Worm (Caenorhabditis elegans) whole organism, young adult: Measurements from ENCODE around the gene hpo-15.
A peak's percentile ranks its signal among the peaks of the same experiment; 100 is the strongest.

Source experiments
- B0019.2 ChIP-seq: fragments of 200-800 bp; sonication (Bioruptor generic); conservative IDR thresholded peaks from 2 replicates; pipeline ENCODE4 v1.3.6; 2022; ENCODE audit warnings: missing genetic modification reagents, missing genetic modification characterization, missing compliant biosample characterization
- C06A6.2 ChIP-seq: fragments of 200-800 bp; sonication (Bioruptor generic); conservative IDR thresholded peaks from 2 replicates; pipeline ENCODE4 v1.3.6; 2022; ENCODE audit warnings: missing genetic modification characterization, missing compliant biosample characterization
- F10E7.11 ChIP-seq: sonication (generic microtip); optimal IDR thresholded peaks from 2 replicates; lab custom pipeline; 2017; ENCODE audit warnings: mild to moderate bottlenecking, missing genetic modification characterization, moderate library complexity, missing compliant biosample characterization
- F22D6.2 ChIP-seq: sonication (generic microtip); optimal IDR thresholded peaks from 2 replicates; lab custom pipeline; 2016; ENCODE audit warnings: mild to moderate bottlenecking, missing genetic modification characterization, missing compliant biosample characterization
- F33H1.4 ChIP-seq: fragments of 200-800 bp; sonication (Bioruptor generic); IDR thresholded peaks from 2 replicates; pipeline ENCODE4 v1.3.6; 2022; ENCODE audit warnings: missing genetic modification reagents, missing genetic modification characterization, missing compliant biosample characterization
- F55B11.4 ChIP-seq: sonication (generic microtip); optimal IDR thresholded peaks from 2 replicates; lab custom pipeline; 2016; ENCODE audit warnings: missing compliant biosample characterization, missing genetic modification characterization, borderline replicate concordance; ENCODE audit not compliant: insufficient read depth
- K12H6.12 ChIP-seq: fragments of 200-800 bp; sonication (Bioruptor generic); optimal IDR thresholded peaks from 2 replicates; lab custom pipeline; 2018; ENCODE audit warnings: mild to moderate bottlenecking, missing genetic modification characterization, missing compliant biosample characterization
- aptf-3 ChIP-seq: fragments of 200-800 bp; sonication (Bioruptor generic); IDR thresholded peaks from 2 replicates; pipeline ENCODE4 v1.3.6; 2022; ENCODE audit warnings: missing genetic modification characterization, missing compliant biosample characterization
- attf-3 ChIP-seq: fragments of 200-800 bp; sonication (Bioruptor generic); conservative IDR thresholded peaks from 2 replicates; pipeline ENCODE4 v1.3.6; 2022; ENCODE audit warnings: missing genetic modification reagents, missing genetic modification characterization, missing compliant biosample characterization
- ccch-3 ChIP-seq: fragments of 200-800 bp; sonication (Bioruptor generic); optimal IDR thresholded peaks from 2 replicates; lab custom pipeline; 2018; ENCODE audit warnings: mild to moderate bottlenecking, missing genetic modification characterization, missing compliant biosample characterization
- ceh-27 ChIP-seq: fragments of 200-800 bp; sonication (Bioruptor generic); optimal IDR thresholded peaks from 2 replicates; lab custom pipeline; 2018; ENCODE audit warnings: mild to moderate bottlenecking, missing genetic modification characterization, moderate library complexity, missing compliant biosample characterization
- ceh-91 ChIP-seq: fragments of 200-800 bp; sonication (Bioruptor generic); IDR thresholded peaks from 2 replicates; pipeline ENCODE4 v1.3.6; 2022; ENCODE audit warnings: missing genetic modification reagents, missing genetic modification characterization, missing compliant biosample characterization
- die-1 ChIP-seq: sonication (generic microtip); optimal IDR thresholded peaks from 2 replicates; lab custom pipeline; 2016; ENCODE audit warnings: missing genotype, mild to moderate bottlenecking, missing genetic modification characterization, missing compliant biosample characterization
- egl-44 ChIP-seq: fragments of 200-800 bp; sonication (Bioruptor generic); IDR thresholded peaks from 2 replicates; pipeline ENCODE4 v1.3.6; 2022; ENCODE audit warnings: missing genetic modification reagents, missing genetic modification characterization, missing compliant biosample characterization
- ets-4 ChIP-seq: fragments of 200-800 bp; sonication (Bioruptor generic); optimal IDR thresholded peaks from 2 replicates; lab custom pipeline; 2018; ENCODE audit warnings: mild to moderate bottlenecking, missing genetic modification characterization, missing compliant biosample characterization
- gei-17 ChIP-seq: fragments of 200-800 bp; sonication (Bioruptor generic); optimal IDR thresholded peaks from 2 replicates; lab custom pipeline; 2018; ENCODE audit warnings: mild to moderate bottlenecking, missing genetic modification characterization, missing compliant biosample characterization
- hlh-26 ChIP-seq: fragments of 200-800 bp; sonication (Bioruptor generic); conservative IDR thresholded peaks from 2 replicates; pipeline ENCODE4 v1.3.6; 2022; ENCODE audit warnings: missing genetic modification reagents, missing genetic modification characterization, missing compliant biosample characterization
- let-607 ChIP-seq, 2 experiments: fragments of 200-800 bp in 1 of 2; sonication (Bioruptor generic) in 1 of 2; sonication (generic microtip) in 1 of 2; optimal IDR thresholded peaks; 2 replicates each; lab custom pipeline; 2016 to 2018; ENCODE audit warnings: mild to moderate bottlenecking in 2 of 2, missing compliant biosample characterization in 2 of 2, missing genetic modification characterization in 2 of 2, moderate library complexity in 2 of 2, missing genotype in 1 of 2
- lin-35 ChIP-seq, 3 experiments: fragments of 150-350 bp in 2 of 3; sonication (generic microtip) in 1 of 3; optimal IDR thresholded peaks; 2 replicates each; lab custom pipeline; 2014 to 2018; ENCODE audit warnings: missing biosample characterization in 3 of 3, missing genetic modification characterization in 3 of 3, missing genetic modification reagents in 3 of 3
- lsl-1 ChIP-seq: fragments of 200-800 bp; sonication (Bioruptor generic); optimal IDR thresholded peaks from 2 replicates; lab custom pipeline; 2018; ENCODE audit warnings: mild to moderate bottlenecking, missing genetic modification characterization, moderate library complexity, missing compliant biosample characterization
- mcd-1 ChIP-seq: fragments of 200-800 bp; sonication (Bioruptor generic); IDR thresholded peaks from 2 replicates; pipeline ENCODE4 v1.3.6; 2022; ENCODE audit warnings: missing genetic modification reagents, missing genetic modification characterization, missing compliant biosample characterization
- mxl-1 ChIP-seq: sonication (generic microtip); optimal IDR thresholded peaks from 2 replicates; lab custom pipeline; 2016; ENCODE audit warnings: missing genetic modification characterization, missing compliant biosample characterization
- nhr-179 ChIP-seq: sonication (generic microtip); optimal IDR thresholded peaks from 2 replicates; lab custom pipeline; 2016; ENCODE audit warnings: mild to moderate bottlenecking, missing genetic modification characterization, missing compliant biosample characterization
- nhr-80 ChIP-seq: sonication (generic microtip); optimal IDR thresholded peaks from 2 replicates; lab custom pipeline; 2016; ENCODE audit warnings: missing genetic modification characterization, missing compliant biosample characterization
- nhr-90 ChIP-seq: sonication (generic microtip); optimal IDR thresholded peaks from 2 replicates; lab custom pipeline; 2016; ENCODE audit warnings: missing genotype, mild to moderate bottlenecking, missing genetic modification characterization, missing compliant biosample characterization
- pbrm-1 ChIP-seq: fragments of 200-800 bp; sonication (Bioruptor generic); IDR thresholded peaks from 2 replicates; pipeline ENCODE4 v1.3.6; 2022; ENCODE audit warnings: missing genetic modification reagents, missing genetic modification characterization, missing compliant biosample characterization
- pha-4 ChIP-seq: fragments of 150-350 bp; sonication (generic microtip); optimal IDR thresholded peaks from 2 replicates; lab custom pipeline; 2014; ENCODE audit warnings: missing biosample characterization, missing genetic modification reagents, missing genetic modification characterization
- repo-1 ChIP-seq: sonication (generic microtip); optimal IDR thresholded peaks from 2 replicates; lab custom pipeline; 2017; ENCODE audit warnings: mild to moderate bottlenecking, missing genetic modification characterization, missing compliant biosample characterization
- sdz-38 ChIP-seq: sonication (generic microtip); optimal IDR thresholded peaks from 2 replicates; lab custom pipeline; 2016; ENCODE audit warnings: missing genotype, missing genetic modification characterization, missing compliant biosample characterization
- snpc-1.3 ChIP-seq: sonication (generic microtip); optimal IDR thresholded peaks from 2 replicates; lab custom pipeline; 2017; ENCODE audit warnings: missing genetic modification characterization, mild to moderate bottlenecking, missing compliant biosample characterization, antibody characterized with exemption, moderate library complexity, missing genotype, missing genetic modification reagents; ENCODE audit not compliant: insufficient read depth
- snpc-3.4 ChIP-seq: sonication (generic microtip); optimal IDR thresholded peaks from 2 replicates; lab custom pipeline; 2017; ENCODE audit warnings: missing genetic modification characterization, mild to moderate bottlenecking, missing compliant biosample characterization, antibody characterized with exemption, moderate library complexity, missing genotype, missing genetic modification reagents
- sptf-2 ChIP-seq: fragments of 200-800 bp; sonication (Bioruptor generic); optimal IDR thresholded peaks from 2 replicates; lab custom pipeline; 2018; ENCODE audit warnings: mild to moderate bottlenecking, missing genetic modification characterization, missing compliant biosample characterization
- xnd-1 ChIP-seq: sonication (generic microtip); optimal IDR thresholded peaks from 2 replicates; lab custom pipeline; 2016; ENCODE audit warnings: missing genotype, missing genetic modification reagents, missing genetic modification characterization, missing compliant biosample characterization
- ztf-22 ChIP-seq: fragments of 200-800 bp; sonication (Bioruptor generic); optimal IDR thresholded peaks from 2 replicates; lab custom pipeline; 2018; ENCODE audit warnings: mild to moderate bottlenecking, missing genetic modification characterization, moderate library complexity, missing compliant biosample characterization
- ztf-25 ChIP-seq: fragments of 200-800 bp; sonication (Bioruptor generic); IDR thresholded peaks from 2 replicates; pipeline ENCODE4 v1.3.6; 2022; ENCODE audit warnings: missing genetic modification reagents, missing genetic modification characterization, missing compliant biosample characterization
- ztf-6 ChIP-seq: fragments of 200-800 bp; sonication (Bioruptor generic); IDR thresholded peaks from 2 replicates; pipeline ENCODE4 v1.3.6; 2022; ENCODE audit warnings: missing genetic modification reagents, missing genetic modification characterization, missing compliant biosample characterization

hpo-15 gene

DNA sequence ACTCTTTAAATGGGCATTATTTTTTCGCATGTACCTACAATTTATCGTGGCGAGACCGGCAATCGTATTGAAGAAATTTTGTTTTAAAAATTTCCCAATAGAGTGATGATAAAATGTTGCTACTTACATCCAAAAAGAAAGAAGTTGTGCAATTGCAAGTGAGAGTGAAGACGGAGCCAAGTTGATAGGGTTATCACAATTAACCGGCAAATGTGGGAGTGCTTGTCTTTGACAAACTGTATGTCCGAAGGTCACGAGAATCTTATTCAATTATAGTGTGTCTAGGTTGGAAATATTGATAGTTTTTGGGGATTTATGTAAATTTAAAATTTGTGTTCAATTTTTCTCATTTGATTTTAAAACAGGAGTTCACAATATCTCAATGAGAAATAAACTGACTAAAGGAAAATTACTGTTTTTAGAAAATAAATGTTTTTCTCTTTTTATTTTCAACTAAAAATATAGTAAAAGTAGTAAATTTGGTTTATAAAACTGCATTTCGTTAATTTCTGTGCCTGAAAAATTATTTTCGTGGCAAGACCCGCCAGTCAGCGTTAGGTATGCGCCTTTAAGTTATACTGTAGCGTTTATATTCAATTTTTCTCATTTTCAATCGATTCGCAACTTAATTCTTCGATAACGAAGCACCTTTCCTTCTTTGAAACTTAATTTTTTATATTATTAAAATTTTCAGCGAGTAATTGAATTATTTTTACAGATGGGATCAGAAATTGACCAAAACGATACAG, at the start of gene hpo-15, which contains the start of gene mms-19 (continued):
- TF ChIP-seq B0019.2 (no peak), xnd-1 (tag; lab: Kevin White, UChicago) (peak; percentile 80), ceh-91 (GFP tag; lab: Robert Waterston, UW) (0 out of 2 replicates have a peak, but pooled peaks have one; percentile 33), F22D6.2 (no peak), K12H6.12 (no peak), sdz-38 (tag; lab: Kevin White, UChicago) (no peak), gei-17 (GFP tag; lab: Kevin White, UChicago) (no peak), F33H1.4 (GFP tag; lab: Robert Waterston, UW) (peak; percentile 85), aptf-3 (no peak), nhr-179 (tag; lab: Kevin White, UChicago) (no peak), let-607 (tag; optimal IDR thresholded peaks at IDR 0.05; lab: Kevin White, UChicago) (no peak)

DNA sequence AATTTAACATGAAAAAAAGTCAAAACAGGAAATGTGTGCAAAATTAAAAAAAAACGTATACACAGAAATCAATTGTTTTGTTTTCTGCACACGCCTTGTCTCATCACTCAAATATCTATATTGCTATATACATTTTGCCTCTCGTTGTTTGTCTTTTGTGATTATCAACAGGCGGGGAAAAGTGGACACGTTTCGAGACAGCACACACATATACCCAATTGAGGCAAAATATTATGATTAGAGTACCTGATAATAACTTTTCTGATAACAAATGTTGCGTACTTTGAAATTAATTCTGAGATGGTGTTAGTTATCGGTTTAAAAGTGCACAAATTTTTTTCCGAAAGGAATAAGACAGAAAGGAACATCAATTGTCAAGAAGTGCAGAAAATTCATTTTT, 46.3 kb upstream of the hpo-15 start:
- TF ChIP-seq pbrm-1 (GFP tag; lab: Robert Waterston, UW) (no peak), nhr-90 (tag; lab: Kevin White, UChicago) (no peak), sptf-2 (GFP tag; lab: Kevin White, UChicago) (no peak), mcd-1 (GFP tag; lab: Robert Waterston, UW) (no peak), ztf-22 (GFP tag; lab: Kevin White, UChicago) (peak; percentile 2), ztf-25 (GFP tag; lab: Robert Waterston, UW) (no peak), F55B11.4 (tag; lab: Kevin White, UChicago) (no peak), ets-4 (GFP tag; lab: Kevin White, UChicago) (peak; percentile 80), die-1 (no peak), aptf-3 (no peak), snpc-3.4 (no peak), pha-4 (peak; percentile 14), ceh-27 (GFP tag; lab: Kevin White, UChicago) (no peak), mxl-1 (tag; lab: Kevin White, UChicago) (no peak), egl-44 (no peak), let-607 (tag; optimal IDR thresholded peaks at IDR 0.05; lab: Kevin White, UChicago) (peak; percentile 27 to 44), F22D6.2 (no peak), hlh-26 (GFP tag; lab: Robert Waterston, UW) (no peak), nhr-80 (peak; percentile 95), ccch-3 (GFP tag; lab: Kevin White, UChicago) (no peak), C06A6.2 (GFP tag; lab: Robert Waterston, UW) (no peak), snpc-1.3 (no peak), ztf-6 (GFP tag; lab: Robert Waterston, UW) (no peak)

DNA sequence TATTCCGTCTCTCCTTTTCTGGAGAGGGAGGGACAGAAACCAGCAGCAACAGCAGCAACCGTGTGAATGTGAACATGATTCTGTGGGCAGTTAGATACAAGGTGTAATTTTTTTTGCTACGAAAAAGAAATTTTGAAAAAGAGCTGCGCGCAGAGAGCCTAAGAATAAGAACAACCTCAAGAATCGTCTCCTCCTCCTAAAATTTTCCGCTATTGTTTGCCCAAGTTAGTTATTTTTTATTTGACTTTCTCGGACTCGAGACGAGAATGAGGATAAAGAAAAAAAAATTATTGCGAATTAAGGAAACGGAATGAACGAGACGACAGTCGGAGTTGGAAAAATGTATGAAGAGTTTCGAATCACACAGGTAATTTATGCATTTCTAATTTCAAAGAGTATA, 45.0 kb upstream of the hpo-15 start, which contains the start of gene glb-5:
TSS of gene glb-5 (plus strand) at position 301 of the 400 bp plus-strand sequence.
- no peak for TF ChIP-seq xnd-1 (tag; lab: Kevin White, UChicago)
- TF ChIP-seq repo-1 (tag; lab: Kevin White, UChicago): no peak
- no peak for TF ChIP-seq sptf-2 (GFP tag; lab: Kevin White, UChicago)
- TF ChIP-seq F10E7.11 (tag; lab: Kevin White, UChicago): no peak
- TF ChIP-seq lsl-1 (GFP tag; lab: Kevin White, UChicago): no peak
- TF ChIP-seq lin-35 (GFP tag; optimal IDR thresholded peaks at IDR 0.05; lab: Kevin White, UChicago): no peak
- TF ChIP-seq attf-3: no peak
